8 worm cellular contexts compared by ENCODE assay signal in genomic region chrV:10961448-10961870, ce11.
TF ChIP-seq lines count a peak whose summit lies in the region.

No protein-coding gene starts in this region.

TF ChIP-seq in whole organism, L1 larva, 84 proteins besides CTCF, POLR2A, EP300 and RAD21 (continues in another document):
- no peak for TF ChIP-seq hlh-17 (GFP tag; optimal IDR thresholded peaks at IDR 0.05; lab: Kevin White, UChicago; ENCODE audit: borderline replicate concordance)
- no peak for TF ChIP-seq ama-1 (optimal IDR thresholded peaks at IDR 0.05; lab: Kevin White, UChicago)
- TF ChIP-seq ceh-63 (GFP tag; optimal IDR thresholded peaks at IDR 0.05; lab: Kevin White, UChicago): no peak
- TF ChIP-seq vab-15 (tag; optimal IDR thresholded peaks at IDR 0.05; lab: Kevin White, UChicago): no peak
- peak in 1 of 2 experiments; percentile 44 for TF ChIP-seq egl-27 (tag; optimal IDR thresholded peaks at IDR 0.05; lab: Kevin White, UChicago)
- TF ChIP-seq unc-130 (tag; optimal IDR thresholded peaks at IDR 0.05; lab: Kevin White, UChicago): no peak
- TF ChIP-seq tbx-2 (tag; optimal IDR thresholded peaks at IDR 0.05; lab: Kevin White, UChicago): peak; percentile 81
- peak; percentile 85 for TF ChIP-seq snu-23 (GFP tag; optimal IDR thresholded peaks at IDR 0.05; lab: Kevin White, UChicago)
- TF ChIP-seq efl-1 (optimal IDR thresholded peaks at IDR 0.05; lab: Kevin White, UChicago): peak; percentile 26 to 49
- TF ChIP-seq efl-1 (GFP tag; optimal IDR thresholded peaks at IDR 0.05 in 1 of 2; lab: Kevin White, UChicago): peak; percentile 22 to 94
- TF ChIP-seq nhr-85 (tag; lab: Kevin White, UChicago): peak; percentile 70

TF ChIP-seq in whole organism, L2 larva, 48 proteins besides CTCF, POLR2A, EP300 and RAD21 (continues in another document):
- TF ChIP-seq blmp-1 (tag; optimal IDR thresholded peaks at IDR 0.05; lab: Kevin White, UChicago; ENCODE audit: insufficient read depth) (peak; percentile 74), unc-39 (tag; optimal IDR thresholded peaks at IDR 0.05; lab: Kevin White, UChicago) (no peak), nhr-23 (tag; optimal IDR thresholded peaks at IDR 0.05; lab: Kevin White, UChicago) (no peak), F13H6.1 (tag; optimal IDR thresholded peaks at IDR 0.05; lab: Kevin White, UChicago) (peak; percentile 90), nhr-10 (tag; optimal IDR thresholded peaks at IDR 0.05; lab: Kevin White, UChicago) (no peak), elt-1 (tag; optimal IDR thresholded peaks at IDR 0.05; lab: Kevin White, UChicago) (no peak), skn-1 (tag; optimal IDR thresholded peaks at IDR 0.05; lab: Kevin White, UChicago) (no peak), lin-13 (GFP tag; optimal IDR thresholded peaks at IDR 0.05; lab: Kevin White, UChicago) (peak; percentile 43), crh-2 (tag; optimal IDR thresholded peaks at IDR 0.05; lab: Kevin White, UChicago) (peak; percentile 75), snpc-4 (tag; optimal IDR thresholded peaks at IDR 0.05; lab: Kevin White, UChicago) (peak; percentile 11), ZK546.5 (tag; optimal IDR thresholded peaks at IDR 0.05; lab: Kevin White, UChicago) (no peak)

TF ChIP-seq in whole organism, L3 larva, 47 proteins besides CTCF, POLR2A, EP300 and RAD21 (continues in another document):
- no peak for TF ChIP-seq mml-1 (tag; optimal IDR thresholded peaks at IDR 0.05; lab: Kevin White, UChicago)
- no peak for TF ChIP-seq zag-1 (tag; optimal IDR thresholded peaks at IDR 0.05; lab: Kevin White, UChicago)
- no peak for TF ChIP-seq nhr-25 (tag; optimal IDR thresholded peaks at IDR 0.05; lab: Kevin White, UChicago)
- TF ChIP-seq ceh-16 (tag; optimal IDR thresholded peaks at IDR 0.05; lab: Kevin White, UChicago): no peak
- peak; percentile 60 for TF ChIP-seq ama-1 (optimal IDR thresholded peaks at IDR 0.05; lab: Kevin White, UChicago)
- TF ChIP-seq jun-1 (tag; optimal IDR thresholded peaks at IDR 0.05; lab: Kevin White, UChicago): peak; percentile 52
- TF ChIP-seq nhr-67 (tag; optimal IDR thresholded peaks at IDR 0.05; lab: Kevin White, UChicago): no peak
- TF ChIP-seq elt-1 (tag; optimal IDR thresholded peaks at IDR 0.05; lab: Kevin White, UChicago): no peak
- TF ChIP-seq aly-2 (tag; optimal IDR thresholded peaks at IDR 0.05; lab: Kevin White, UChicago): no peak
- TF ChIP-seq lin-39 (tag; optimal IDR thresholded peaks at IDR 0.05; lab: Kevin White, UChicago): peak; percentile 56
- no peak for TF ChIP-seq daf-12 (tag; optimal IDR thresholded peaks at IDR 0.05; lab: Kevin White, UChicago)
- TF ChIP-seq ZK546.5 (tag; optimal IDR thresholded peaks at IDR 0.05; lab: Kevin White, UChicago): no peak
- TF ChIP-seq fkh-10 (GFP tag; optimal IDR thresholded peaks at IDR 0.05; lab: Kevin White, UChicago): peak; percentile 67

TF ChIP-seq in whole organism, L4 larva, 104 proteins besides CTCF, POLR2A, EP300 and RAD21 (continues in another document):
- TF ChIP-seq mxl-3 (GFP tag; optimal IDR thresholded peaks at IDR 0.05; lab: Kevin White, UChicago) (peak; percentile 29), T20F7.1 (GFP tag; optimal IDR thresholded peaks at IDR 0.05; lab: Kevin White, UChicago) (peak; percentile 25), lin-29 (GFP tag; IDR thresholded peaks at IDR 0.05; lab: Robert Waterston, UW) (no peak), fkh-10 (GFP tag; optimal IDR thresholded peaks at IDR 0.05; lab: Kevin White, UChicago) (peak; percentile 89), ama-1 (optimal IDR thresholded peaks at IDR 0.05; lab: Kevin White, UChicago) (peak; percentile 6), madf-9 (GFP tag; conservative IDR thresholded peaks at IDR 0.05; lab: Robert Waterston, UW) (no peak), arid-1 (GFP tag; conservative IDR thresholded peaks at IDR 0.05; lab: Robert Waterston, UW) (0 out of 2 replicates have a peak, but pooled peaks have one; percentile 19), zag-1 (tag; optimal IDR thresholded peaks at IDR 0.05; lab: Kevin White, UChicago) (peak; percentile 12), saeg-2 (GFP tag; IDR thresholded peaks at IDR 0.05; lab: Robert Waterston, UW) (no peak), daf-8 (GFP tag; IDR thresholded peaks at IDR 0.05; lab: Robert Waterston, UW) (no peak), R02D3.7 (tag; optimal IDR thresholded peaks at IDR 0.05; lab: Kevin White, UChicago) (no peak), rbr-2 (tag; optimal IDR thresholded peaks at IDR 0.05; lab: Kevin White, UChicago) (peak; percentile 65)

TF ChIP-seq in whole organism, late embryonic, 69 proteins besides CTCF, POLR2A, EP300 and RAD21 (continues in another document):
- TF ChIP-seq ceh-9 (tag; optimal IDR thresholded peaks at IDR 0.05; lab: Kevin White, UChicago) (no peak), npax-4 (tag; optimal IDR thresholded peaks at IDR 0.05; lab: Kevin White, UChicago) (no peak), ceh-34 (tag; optimal IDR thresholded peaks at IDR 0.05; lab: Kevin White, UChicago) (peak; percentile 44), ceh-31 (tag; optimal IDR thresholded peaks at IDR 0.05; lab: Kevin White, UChicago) (peak; percentile 62), tbx-7 (tag; optimal IDR thresholded peaks at IDR 0.05; lab: Kevin White, UChicago) (no peak), sox-2 (GFP tag; IDR thresholded peaks at IDR 0.05; lab: Robert Waterston, UW) (no peak), fax-1 (tag; optimal IDR thresholded peaks at IDR 0.05; lab: Kevin White, UChicago) (peak; percentile 27), fkh-10 (GFP tag; optimal IDR thresholded peaks at IDR 0.05; lab: Kevin White, UChicago) (no peak), ceh-14 (tag; optimal IDR thresholded peaks at IDR 0.05; lab: Kevin White, UChicago) (peak; percentile 75), tbx-2 (tag; optimal IDR thresholded peaks at IDR 0.05; lab: Kevin White, UChicago) (peak; percentile 48), nfya-1 (tag; optimal IDR thresholded peaks at IDR 0.05; lab: Kevin White, UChicago) (peak; percentile 1), rnt-1 (tag; optimal IDR thresholded peaks at IDR 0.05; lab: Kevin White, UChicago) (peak; percentile 48), C08G9.2 (tag; optimal IDR thresholded peaks at IDR 0.05; lab: Kevin White, UChicago) (peak; percentile 22)

TF ChIP-seq in whole organism, midembryonic, 9 proteins besides CTCF, POLR2A, EP300 and RAD21:
- TF ChIP-seq ref-1 (GFP tag; conservative IDR thresholded peaks at IDR 0.05; lab: Robert Waterston, UW) (no peak), ztf-29 (GFP tag; IDR thresholded peaks at IDR 0.05; lab: Robert Waterston, UW) (no peak), cog-1 (tag; optimal IDR thresholded peaks at IDR 0.05; lab: Kevin White, UChicago) (no peak), tab-1 (GFP tag; IDR thresholded peaks at IDR 0.05; lab: Robert Waterston, UW) (no peak), klf-2 (GFP tag; conservative IDR thresholded peaks at IDR 0.05; lab: Robert Waterston, UW) (no peak), ztf-23 (GFP tag; IDR thresholded peaks at IDR 0.05; lab: Robert Waterston, UW) (peak; percentile 65)

TF ChIP-seq in whole organism, mixed stage, embryonic, 35 proteins besides CTCF, POLR2A, EP300 and RAD21:
- TF ChIP-seq drap-1 (GFP tag; optimal IDR thresholded peaks at IDR 0.05; lab: Kevin White, UChicago) (peak; percentile 43), ces-1 (GFP tag; optimal IDR thresholded peaks at IDR 0.05; lab: Kevin White, UChicago) (peak; percentile 80), sptf-1 (tag; optimal IDR thresholded peaks at IDR 0.05; lab: Kevin White, UChicago) (peak; percentile 26), unc-120 (tag; optimal IDR thresholded peaks at IDR 0.05; lab: Kevin White, UChicago; ENCODE audit: poor library complexity, severe bottlenecking) (peak; percentile 88), mls-2 (tag; optimal IDR thresholded peaks at IDR 0.05; lab: Kevin White, UChicago) (peak; percentile 24), lin-32 (GFP tag; optimal IDR thresholded peaks at IDR 0.05; lab: Kevin White, UChicago) (no peak), ceh-39 (tag; optimal IDR thresholded peaks at IDR 0.05; lab: Kevin White, UChicago) (no peak), nhr-28 (tag; optimal IDR thresholded peaks at IDR 0.05; lab: Kevin White, UChicago) (no peak)

TF ChIP-seq in whole organism, young adult, 124 proteins besides CTCF, POLR2A, EP300 and RAD21 (continues in another document):
- TF ChIP-seq let-607 (tag; optimal IDR thresholded peaks at IDR 0.05; lab: Kevin White, UChicago) (no peak), Y95B8A.8 (GFP tag; IDR thresholded peaks at IDR 0.05; lab: Robert Waterston, UW) (no peak), Y79H2A.3 (GFP tag; conservative IDR thresholded peaks at IDR 0.05; lab: Robert Waterston, UW) (no peak), F57C9.4 (tag; optimal IDR thresholded peaks at IDR 0.05; lab: Kevin White, UChicago) (no peak), lir-1 (GFP tag; conservative IDR thresholded peaks at IDR 0.05; lab: Robert Waterston, UW) (no peak), nfyb-1 (GFP tag; IDR thresholded peaks at IDR 0.05; lab: Robert Waterston, UW) (peak; percentile 29; the same call in 1 of the 2 replicates), nhr-90 (tag; optimal IDR thresholded peaks at IDR 0.05; lab: Kevin White, UChicago) (no peak), snpc-3.4 (tag; optimal IDR thresholded peaks at IDR 0.05; lab: Kevin White, UChicago) (no peak), F23B12.7 (tag; optimal IDR thresholded peaks at IDR 0.05; lab: Kevin White, UChicago; ENCODE audit: insufficient read depth) (no peak), sea-2 (GFP tag; IDR thresholded peaks at IDR 0.05; lab: Robert Waterston, UW) (no peak), lsy-27 (tag; optimal IDR thresholded peaks at IDR 0.05; lab: Kevin White, UChicago; ENCODE audit: borderline replicate concordance, insufficient read depth) (no peak), snpc-1.1 (tag; optimal IDR thresholded peaks at IDR 0.05; lab: Kevin White, UChicago; ENCODE audit: insufficient read depth) (no peak), mel-28 (tag; optimal IDR thresholded peaks at IDR 0.05; lab: Kevin White, UChicago; ENCODE audit: borderline replicate concordance) (no peak), ceh-91 (GFP tag; IDR thresholded peaks at IDR 0.05; lab: Robert Waterston, UW) (no peak), aptf-2 (GFP tag; conservative IDR thresholded peaks at IDR 0.05; lab: Robert Waterston, UW) (no peak), mxl-1 (tag; optimal IDR thresholded peaks at IDR 0.05; lab: Kevin White, UChicago) (no peak), ztf-26 (tag; optimal IDR thresholded peaks at IDR 0.05; lab: Kevin White, UChicago) (no peak), nhr-80 (tag; optimal IDR thresholded peaks at IDR 0.05; lab: Kevin White, UChicago) (peak; percentile 7), K12H6.12 (tag; optimal IDR thresholded peaks at IDR 0.05; lab: Kevin White, UChicago) (peak; percentile 67), F22D6.2 (tag; optimal IDR thresholded peaks at IDR 0.05; lab: Kevin White, UChicago) (no peak), Y53F4B.3 (GFP tag; IDR thresholded peaks at IDR 0.05; lab: Robert Waterston, UW) (no peak), lag-1 (GFP tag; IDR thresholded peaks at IDR 0.05; lab: Robert Waterston, UW) (no peak), zim-3 (tag; optimal IDR thresholded peaks at IDR 0.05; lab: Kevin White, UChicago) (no peak), aptf-3 (GFP tag; IDR thresholded peaks at IDR 0.05; lab: Robert Waterston, UW) (no peak), fkh-3 (tag; optimal IDR thresholded peaks at IDR 0.05; lab: Kevin White, UChicago) (no peak), hsf-1 (GFP tag; IDR thresholded peaks at IDR 0.05; lab: Robert Waterston, UW) (0 out of 2 replicates have a peak, but pooled peaks have one; percentile 15), hmg-20 (GFP tag; IDR thresholded peaks at IDR 0.05; lab: Robert Waterston, UW) (no peak)
